Fruit fly (Drosophila melanogaster): ENCODE results near the gene Gga.

Gene Gga

DNA sequence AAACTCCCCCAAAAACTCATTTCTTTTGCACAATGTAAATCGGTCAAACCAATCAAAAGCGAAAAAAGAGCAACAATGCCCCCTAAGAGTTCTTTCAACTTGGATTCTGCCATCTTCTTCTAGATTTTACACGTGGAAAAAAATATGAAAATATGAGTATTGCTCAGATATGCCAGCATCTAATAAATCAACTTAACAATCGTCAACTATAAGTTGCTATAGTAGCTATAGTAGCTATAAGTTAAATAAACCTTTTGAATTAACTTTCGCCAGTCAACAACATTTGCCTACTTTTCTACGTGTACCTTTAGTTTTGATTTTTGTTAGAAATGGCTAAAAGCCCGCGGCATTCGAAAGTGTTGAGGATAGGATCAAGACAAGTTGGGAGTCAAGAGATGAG, 52.4 kb downstream of the Gga start:
- TF ChIP-seq HLH106 (tag; optimal IDR thresholded peaks at IDR 0.05) (no peak), CG32264 (GFP tag; optimal IDR thresholded peaks at IDR 0.05) (no peak), tai (GFP tag; optimal IDR thresholded peaks at IDR 0.05) (no peak), brk (GFP tag; optimal IDR thresholded peaks at IDR 0.05) (no peak), br (GFP tag; optimal IDR thresholded peaks at IDR 0.05) (no peak)

Data from whole organism, wandering third instar larva.